Fruit fly (Drosophila melanogaster) S2 (cell line): ENCODE measurements around the gene Larp4B.
A peak's percentile ranks its signal among the peaks of the same experiment; 100 is the strongest.

Source experiments
- CG8478 ChIP-seq: fragments of >200 bp; optimal IDR thresholded peaks from 2 replicates; lab custom pipeline; 2018
- CTCF ChIP-seq, 2 experiments: fragments of >200 bp; optimal IDR thresholded peaks; 2 replicates each; lab custom pipeline; 2018

Larp4B gene

DNA sequence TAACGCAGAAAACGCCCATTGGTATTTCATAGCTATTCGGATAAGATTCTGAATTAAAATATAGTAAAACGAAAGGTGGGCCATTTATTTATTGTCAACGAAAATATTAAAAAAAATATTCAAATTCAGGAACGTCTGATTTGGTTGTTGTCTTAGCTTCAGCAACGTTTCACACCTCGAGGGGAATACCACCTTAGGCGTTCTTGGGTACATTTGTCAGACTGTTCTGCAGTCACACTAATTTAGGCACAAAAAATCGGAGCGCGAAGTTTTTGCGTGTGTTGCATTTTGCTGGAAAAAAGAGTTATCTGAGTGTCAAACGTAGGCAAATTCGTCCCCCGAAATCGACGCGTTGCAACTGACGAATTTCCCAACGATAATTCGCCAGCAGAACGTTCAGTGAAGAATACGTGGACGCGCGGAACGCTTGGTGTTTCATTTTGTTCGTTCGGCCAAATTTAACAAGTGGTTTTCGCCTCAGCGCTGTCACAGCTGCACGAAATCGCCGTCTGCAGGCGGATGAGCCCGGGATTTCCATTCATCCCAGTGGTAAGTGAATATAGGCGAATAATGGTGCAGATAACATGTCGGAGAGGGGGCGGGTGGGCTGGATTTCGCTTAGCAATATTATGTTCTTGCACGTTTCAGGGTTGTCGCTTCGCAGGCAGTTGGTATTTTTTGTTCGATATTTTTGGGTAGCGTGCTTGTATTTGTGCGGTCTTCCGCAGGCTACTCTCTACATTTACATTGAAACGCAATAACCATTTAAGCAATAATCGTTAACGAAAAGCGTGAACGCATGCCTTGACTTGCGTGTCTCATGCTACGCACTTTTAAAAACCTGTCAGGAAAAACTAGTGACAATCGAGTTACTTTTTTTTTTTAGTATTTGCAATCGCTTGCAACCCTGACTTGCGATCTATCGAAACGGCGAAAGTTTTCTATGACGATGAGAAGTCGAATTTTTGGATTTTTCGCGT is at the start of gene Larp4B:
TSS of gene Larp4B (plus strand) at position 99 of the 980 bp plus-strand sequence.
- TF ChIP-seq CTCF (optimal IDR thresholded peaks at IDR 0.05; lab: Kevin White, UChicago) (peak in 1 of 2 experiments; percentile 61), CG8478 (no peak)

DNA sequence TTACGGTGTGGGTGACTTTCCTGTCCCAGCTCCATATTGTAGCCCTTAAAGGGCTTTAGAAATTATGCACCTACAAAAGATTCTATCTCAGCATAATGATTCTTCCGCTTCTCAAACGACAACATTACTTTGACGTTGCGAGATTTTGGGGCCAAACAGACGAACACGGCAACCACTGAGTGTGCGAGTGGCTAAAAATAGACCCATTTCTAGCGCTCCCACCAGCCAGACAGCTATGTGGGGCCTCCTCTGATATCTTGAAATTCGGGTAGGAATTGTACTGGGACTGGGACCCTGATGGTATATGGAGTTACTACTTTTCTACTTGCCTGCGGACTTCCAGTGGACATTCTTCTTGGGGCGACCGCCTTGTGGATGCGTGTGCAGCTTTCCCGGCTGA is 46.8 kb upstream of the Larp4B start:
- TF ChIP-seq CG8478 (no peak), CTCF (optimal IDR thresholded peaks at IDR 0.05; lab: Kevin White, UChicago) (no peak)

DNA sequence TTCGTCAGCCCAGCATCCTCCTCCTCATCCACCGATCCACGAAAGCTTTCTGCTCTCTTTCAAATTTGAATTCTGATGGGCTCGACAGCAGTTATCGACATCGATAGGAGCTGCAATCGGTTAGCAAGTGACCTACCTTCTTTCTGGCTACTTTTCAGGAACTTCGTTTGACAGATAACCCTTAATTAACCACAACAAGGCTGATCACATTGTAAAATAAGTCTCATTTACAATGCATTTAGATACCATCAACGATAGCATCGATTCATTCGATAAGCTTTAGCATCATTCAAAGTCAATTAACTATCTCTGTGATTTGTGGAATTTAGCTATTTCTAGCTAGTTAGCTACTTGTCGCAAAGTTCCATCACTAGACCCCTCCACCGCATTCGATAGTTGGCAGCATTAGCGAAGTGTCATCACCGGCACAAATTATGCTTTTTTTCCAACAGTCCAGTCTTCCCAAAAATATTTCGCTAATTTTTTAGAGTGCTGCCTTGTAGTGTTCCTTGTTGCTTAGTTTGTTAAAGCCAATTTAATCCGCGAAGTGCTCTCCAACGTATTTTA is 46.0 kb upstream of the Larp4B start, which contains the start of the genes MnM and Girdin:
TSS of gene MnM (minus strand) at position 51 of the 567 bp plus-strand sequence.
TSS of gene Girdin (plus strand) at position 401 of the 567 bp plus-strand sequence.
- no peak for TF ChIP-seq CG8478
- peak in 1 of 2 experiments; percentile 46 for TF ChIP-seq CTCF (optimal IDR thresholded peaks at IDR 0.05; lab: Kevin White, UChicago)

DNA sequence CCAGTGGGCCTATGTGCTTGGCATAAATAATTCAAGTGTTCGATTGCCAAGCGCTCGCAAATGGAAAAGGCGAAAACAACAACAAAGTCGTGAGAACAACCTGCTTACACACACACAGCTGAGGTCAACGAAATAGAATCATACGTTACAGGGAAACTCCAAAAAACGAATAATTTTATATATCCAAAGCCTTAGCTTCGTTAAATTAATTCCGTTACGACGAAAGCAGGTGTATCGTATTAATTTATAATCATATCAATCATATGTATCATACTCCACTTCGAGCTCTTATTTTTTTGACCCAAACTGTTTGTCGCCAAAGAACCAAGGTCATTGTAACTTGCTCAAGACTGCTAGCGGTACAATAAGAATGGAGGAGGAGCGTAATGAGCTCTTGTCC is 45.2 kb upstream of the Larp4B start:
- TF ChIP-seq CG8478 (no peak), CTCF (optimal IDR thresholded peaks at IDR 0.05; lab: Kevin White, UChicago) (no peak)

DNA sequence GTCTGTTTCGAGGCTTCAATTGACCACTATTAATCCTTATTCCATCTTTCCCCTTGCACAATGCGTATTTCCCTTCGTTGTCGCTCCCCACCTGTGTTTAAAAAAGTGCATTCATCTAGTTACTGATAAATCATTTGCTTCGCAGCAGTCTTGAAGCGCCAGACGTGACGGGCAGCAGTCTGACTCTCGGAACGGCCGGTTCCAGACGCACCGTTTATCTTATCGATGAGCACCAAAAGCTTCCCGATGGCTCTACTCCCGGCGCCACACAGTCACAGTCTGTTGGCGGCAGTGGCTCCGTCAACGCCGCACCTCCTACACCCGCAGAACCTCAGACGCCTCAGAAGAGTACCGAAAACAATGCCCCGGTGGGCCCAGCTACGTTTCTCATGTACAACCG is 40.5 kb upstream of the Larp4B start, which contains the start of gene CG42494:
TSS of gene CG42494 (plus strand) at position 301 of the 400 bp plus-strand sequence.
- no peak for TF ChIP-seq CG8478
- no peak for TF ChIP-seq CTCF (optimal IDR thresholded peaks at IDR 0.05; lab: Kevin White, UChicago)

DNA sequence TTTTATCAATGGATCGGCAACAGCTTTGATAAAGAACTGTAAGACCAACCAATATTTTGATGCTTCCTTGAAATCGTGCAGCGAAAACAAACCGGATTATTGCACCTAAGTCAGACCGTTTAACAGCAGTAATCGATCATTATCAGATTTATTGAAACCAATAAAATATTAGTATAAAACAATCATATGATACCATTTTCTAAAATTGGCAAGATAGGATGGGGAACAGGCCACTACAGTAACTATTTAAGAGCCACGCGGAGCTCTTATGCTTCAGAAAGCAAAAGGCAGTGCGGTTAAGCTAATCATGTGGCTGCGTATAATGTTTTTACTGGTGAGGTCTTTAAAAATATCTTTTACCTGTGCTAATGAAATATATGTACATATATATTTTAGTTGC is 38.3 kb upstream of the Larp4B start, which contains the start of gene CG32284:
TSS of gene CG32284 (plus strand) at position 301 of the 400 bp plus-strand sequence.
- no peak for TF ChIP-seq CG8478
- TF ChIP-seq CTCF (optimal IDR thresholded peaks at IDR 0.05; lab: Kevin White, UChicago): no peak

DNA sequence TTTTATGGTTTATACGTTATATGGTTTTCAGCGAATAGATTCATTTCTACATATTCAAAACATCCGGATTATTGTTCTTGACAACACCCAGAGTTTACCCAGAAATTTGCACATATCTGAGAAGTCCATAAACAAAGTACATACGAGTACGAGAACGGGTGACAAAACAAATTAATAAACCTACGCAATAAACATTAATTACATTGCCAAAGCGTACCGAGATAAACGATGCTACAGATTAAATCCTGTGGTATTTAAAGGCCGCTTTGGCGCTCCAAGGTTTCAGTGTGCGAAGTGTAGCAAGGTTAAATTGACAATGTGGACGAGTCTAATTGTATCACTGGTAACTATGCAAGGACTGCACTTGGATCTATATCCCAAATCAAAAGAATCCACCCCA is 37.4 kb upstream of the Larp4B start, which contains the start of gene CG14957:
TSS of gene CG14957 (plus strand) at position 301 of the 400 bp plus-strand sequence.
- TF ChIP-seq CTCF (optimal IDR thresholded peaks at IDR 0.05; lab: Kevin White, UChicago): no peak

DNA sequence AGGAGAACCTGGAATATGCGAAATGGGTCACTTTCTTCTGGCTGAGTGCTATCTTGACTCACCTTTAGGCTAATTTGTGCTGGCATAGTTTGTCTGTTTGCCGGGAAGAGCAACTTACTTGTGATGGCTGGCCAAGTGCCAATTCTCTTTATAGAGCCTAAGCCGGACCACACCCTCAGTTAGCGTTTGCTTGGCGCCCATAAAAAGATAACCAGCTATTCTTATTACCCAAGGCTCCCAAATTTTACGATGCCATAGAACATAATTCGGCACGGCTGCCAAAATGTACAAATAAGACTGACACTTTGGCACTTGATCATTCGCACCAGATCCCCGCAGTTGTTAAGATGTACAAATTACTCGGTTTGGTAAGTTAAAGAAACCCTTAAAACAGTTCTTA is 35.0 kb upstream of the Larp4B start, which contains the start of the genes CG42525 and CG14958:
TSS of gene CG42525 (minus strand) at position 101 of the 400 bp plus-strand sequence.
TSS of gene CG14958 (plus strand) at position 332 of the 400 bp plus-strand sequence.
- no peak for TF ChIP-seq CG8478
- no peak for TF ChIP-seq CTCF (optimal IDR thresholded peaks at IDR 0.05; lab: Kevin White, UChicago)

DNA sequence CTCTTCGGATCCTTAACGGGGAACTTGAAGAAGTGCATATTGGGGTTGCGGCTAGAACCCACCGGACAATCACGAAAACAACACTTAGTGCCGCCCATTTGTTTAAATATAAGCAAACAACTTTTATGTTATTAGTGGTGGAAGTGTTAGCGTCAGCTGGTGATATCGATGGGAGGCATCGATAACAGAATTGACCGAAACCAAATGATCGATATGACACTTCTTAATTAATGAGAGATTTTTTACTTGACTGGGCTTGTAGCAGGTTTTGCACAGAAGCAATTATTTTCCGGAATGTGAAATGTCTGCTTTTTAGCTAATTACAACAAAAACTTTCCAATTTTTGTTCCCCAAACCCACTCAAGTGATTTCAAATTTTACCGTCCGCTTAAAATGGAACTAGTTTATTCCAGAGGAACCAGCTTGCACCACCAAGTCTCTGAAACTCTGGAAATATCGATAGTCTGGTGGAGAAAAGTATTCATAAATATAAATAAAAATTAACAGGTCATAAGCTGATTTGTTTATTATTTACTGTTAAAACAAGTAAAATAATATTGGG is 32.2 kb upstream of the Larp4B start, which contains the start of gene CG14965:
TSS of gene CG14965 (minus strand) at position 159 of the 562 bp plus-strand sequence.
- no peak for TF ChIP-seq CG8478
- no peak for TF ChIP-seq CTCF (optimal IDR thresholded peaks at IDR 0.05; lab: Kevin White, UChicago)

DNA sequence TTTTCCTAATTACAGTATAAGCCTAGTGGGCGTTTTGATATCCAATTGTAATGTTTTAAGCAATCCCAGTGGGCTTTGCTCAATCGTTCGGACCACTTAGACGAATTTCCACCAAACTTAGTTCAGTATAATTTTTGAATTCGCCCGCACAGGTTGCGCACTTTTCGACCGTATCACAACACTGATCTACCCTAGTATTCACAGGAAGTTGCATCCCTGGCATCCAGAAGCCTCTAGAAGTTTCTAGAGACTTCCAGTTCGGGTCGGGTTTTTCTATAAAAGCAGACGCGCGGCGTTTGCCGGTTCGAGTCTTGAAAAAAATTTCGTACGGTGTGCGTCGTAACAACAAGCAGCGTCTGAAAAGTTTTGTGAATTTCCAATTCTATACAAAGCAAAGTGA is 31.7 kb upstream of the Larp4B start, which contains the start of gene Hsp83:
TSS of gene Hsp83 (plus strand) at position 58 of the 400 bp plus-strand sequence.
- TF ChIP-seq CTCF (optimal IDR thresholded peaks at IDR 0.05; lab: Kevin White, UChicago): no peak
- TF ChIP-seq CG8478: no peak

DNA sequence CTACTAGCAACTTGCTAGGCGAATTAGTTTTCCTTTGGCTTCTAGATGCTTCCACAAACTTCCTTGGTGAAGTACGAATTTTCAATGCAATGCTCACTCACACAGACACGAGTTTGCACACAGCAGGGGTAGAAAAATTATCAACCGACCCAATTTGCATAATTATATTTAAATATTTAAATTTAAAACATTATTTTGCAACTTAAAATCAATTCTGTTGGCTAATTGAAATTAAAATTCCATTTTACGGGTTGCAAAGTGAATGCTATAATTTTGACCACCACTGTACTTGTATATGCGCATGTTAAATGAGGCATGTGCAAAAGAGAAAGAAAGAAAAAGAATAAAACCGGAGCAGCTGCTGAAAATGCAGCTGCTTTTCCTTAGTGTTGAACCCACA is 30.6 kb upstream of the Larp4B start:
- TF ChIP-seq CTCF (optimal IDR thresholded peaks at IDR 0.05; lab: Kevin White, UChicago): no peak
- TF ChIP-seq CG8478: no peak

DNA sequence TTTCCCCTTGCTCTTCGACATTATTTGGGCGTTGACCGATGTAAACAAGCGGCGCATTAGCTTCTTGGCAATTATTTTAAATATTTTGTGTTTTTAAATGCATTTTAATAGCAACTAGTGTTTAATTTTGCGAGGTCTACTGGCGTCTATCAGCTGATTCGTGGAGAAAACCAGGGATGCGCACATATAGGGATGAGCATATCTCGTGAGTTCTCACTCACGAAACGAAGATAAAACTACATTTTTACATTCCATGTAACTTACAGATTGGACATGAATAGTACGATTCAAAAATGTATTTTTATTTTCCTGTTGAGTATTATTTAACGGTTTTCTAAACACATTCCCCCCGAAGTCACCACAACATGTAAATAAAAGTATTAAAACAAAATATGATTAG is 27.2 kb upstream of the Larp4B start, which contains the start of gene CG14966:
TSS of gene CG14966 (minus strand) at position 168 of the 400 bp plus-strand sequence.
- TF ChIP-seq CG8478 (no peak), CTCF (optimal IDR thresholded peaks at IDR 0.05; lab: Kevin White, UChicago) (peak in 1 of 2 experiments; percentile 39)

DNA sequence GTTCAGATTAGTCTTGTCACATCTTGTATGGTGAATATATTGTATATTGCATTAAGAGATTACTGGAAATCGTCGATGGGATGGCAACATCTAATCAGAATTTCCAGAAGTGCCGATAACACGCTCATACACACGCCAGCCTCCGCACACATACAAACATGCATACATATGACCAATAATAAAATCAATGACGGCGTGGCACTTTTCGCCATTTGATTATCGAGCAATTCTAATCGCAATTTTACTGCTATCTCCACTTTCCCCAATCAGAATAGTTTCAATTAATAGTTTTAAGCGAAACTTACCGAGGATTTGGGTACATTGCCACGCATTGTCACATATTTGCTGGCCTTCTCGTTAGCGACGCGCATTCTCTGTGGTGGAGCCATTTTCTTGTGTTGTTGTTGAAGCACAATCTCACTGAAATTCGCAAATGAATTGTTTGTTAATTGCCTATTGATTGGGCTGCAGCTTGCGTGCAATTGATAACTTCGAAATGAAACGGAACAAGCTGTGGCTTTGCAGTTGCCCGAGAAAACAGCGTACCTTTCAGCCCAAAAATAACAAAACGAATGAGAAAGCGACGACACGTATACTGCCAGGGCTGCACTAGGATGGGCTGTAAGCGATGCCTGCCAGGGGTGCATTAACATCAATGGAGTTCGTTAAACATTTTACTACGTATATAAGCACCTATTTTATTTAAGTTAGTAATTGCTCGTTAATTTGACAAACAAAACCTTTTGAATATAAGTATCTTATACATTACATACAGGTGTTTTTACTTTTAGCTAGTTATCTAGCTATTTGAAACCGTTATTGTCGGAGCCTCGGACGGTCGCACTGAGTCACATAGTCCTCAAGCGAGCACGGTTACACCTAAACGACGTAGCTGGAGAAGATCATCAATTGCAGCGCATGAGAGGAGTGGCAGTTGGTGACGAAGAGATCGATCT is 25.9 kb upstream of the Larp4B start, which contains the start of the genes CG32276 and gry:
TSS of gene CG32276 (minus strand) at position 601 of the 956 bp plus-strand sequence.
TSS of gene gry (plus strand) at position 644 of the 956 bp plus-strand sequence.
- TF ChIP-seq CG8478 (no peak), CTCF (optimal IDR thresholded peaks at IDR 0.05; lab: Kevin White, UChicago) (no peak)

DNA sequence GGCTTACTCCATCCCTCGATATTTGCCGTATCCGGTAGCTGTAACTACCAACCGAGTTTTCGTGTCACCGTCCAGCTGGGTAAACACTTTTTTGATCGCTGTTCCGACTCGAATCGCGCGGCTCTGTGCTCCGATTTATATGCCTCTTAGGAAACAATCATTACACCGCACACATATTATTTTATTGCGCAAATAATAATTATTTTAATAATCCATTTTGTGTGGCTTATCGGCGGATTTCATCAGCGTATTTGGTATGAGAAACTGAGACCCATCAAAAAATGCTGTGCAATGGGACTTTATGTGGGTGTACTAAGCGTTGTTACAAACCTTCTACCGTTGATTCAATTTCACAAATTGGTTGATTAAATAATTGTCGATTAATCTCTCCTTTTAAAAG is 21.6 kb upstream of the Larp4B start, which contains the start of gene CG32271:
TSS of gene CG32271 (minus strand) at position 101 of the 400 bp plus-strand sequence.
- TF ChIP-seq CG8478 (no peak), CTCF (optimal IDR thresholded peaks at IDR 0.05; lab: Kevin White, UChicago) (no peak)
